Fruit fly (Drosophila melanogaster): ENCODE results near the gene ng1.

Gene ng1

dm6 chrX:3255569-3256309 is 13.5 kb downstream of the ng1 start (continued):
- peak; percentile 72 for TF ChIP-seq ab (GFP tag; optimal IDR thresholded peaks at IDR 0.05)
- peak; percentile 89 to 94 for TF ChIP-seq dpn (GFP tag; optimal IDR thresholded peaks at IDR 0.05)
- TF ChIP-seq knrl (GFP tag; IDR thresholded peaks at IDR 0.05; ENCODE audit: partially characterized antibody): peak; percentile 33; the same call in 2 of the 3 replicates
- TF ChIP-seq NC2α (GFP tag; optimal IDR thresholded peaks at IDR 0.05): peak; percentile 84
- TF ChIP-seq CG18599 (GFP tag; optimal IDR thresholded peaks at IDR 0.05): peak; percentile 98
- peak; percentile 63 for TF ChIP-seq CG12769 (tag; optimal IDR thresholded peaks at IDR 0.05)
- TF ChIP-seq CG10565 (GFP tag; optimal IDR thresholded peaks at IDR 0.05): peak; percentile 80
- TF ChIP-seq CG4328 (GFP tag; optimal IDR thresholded peaks at IDR 0.05): peak; percentile 95
- TF ChIP-seq CG2678 (tag; optimal IDR thresholded peaks at IDR 0.05): peak; percentile 98
- TF ChIP-seq tio (GFP tag; optimal IDR thresholded peaks at IDR 0.05): peak; percentile 96
- TF ChIP-seq CG1233 (GFP tag; optimal IDR thresholded peaks at IDR 0.05): peak; percentile 95
- TF ChIP-seq CG12744 (GFP tag; optimal IDR thresholded peaks at IDR 0.05): peak; percentile 92
- peak; percentile 63 for TF ChIP-seq eyg (GFP tag; optimal IDR thresholded peaks at IDR 0.05)
- TF ChIP-seq D (optimal IDR thresholded peaks at IDR 0.05): no peak
- TF ChIP-seq D (GFP tag; optimal IDR thresholded peaks at IDR 0.05): peak; percentile 94
- no peak for TF ChIP-seq cad (GFP tag; optimal IDR thresholded peaks at IDR 0.05)
- TF ChIP-seq gfzf (GFP tag; optimal IDR thresholded peaks at IDR 0.05): no peak
- peak; percentile 91 for TF ChIP-seq Six4 (GFP tag; optimal IDR thresholded peaks at IDR 0.05)
- peak; percentile 92 for TF ChIP-seq bsh (GFP tag; optimal IDR thresholded peaks at IDR 0.05)
- peak; percentile 82 for TF ChIP-seq exex (tag; optimal IDR thresholded peaks at IDR 0.05)
- TF ChIP-seq pb (GFP tag; optimal IDR thresholded peaks at IDR 0.05): peak; percentile 87
- peak; percentile 80 for TF ChIP-seq CG12236 (GFP tag; optimal IDR thresholded peaks at IDR 0.05)
- peak; percentile 93 for TF ChIP-seq CG9437 (GFP tag; optimal IDR thresholded peaks at IDR 0.05)
- TF ChIP-seq Aef1 (GFP tag; IDR thresholded peaks at IDR 0.05): peak; percentile 93
- peak; percentile 97 for TF ChIP-seq CG4424 (GFP tag; optimal IDR thresholded peaks at IDR 0.05)
- no peak for TF ChIP-seq CG30020 (tag; optimal IDR thresholded peaks at IDR 0.05)
- peak; percentile 94 for TF ChIP-seq vvl (GFP tag; IDR thresholded peaks at IDR 0.05)
- peak; percentile 97 for TF ChIP-seq CG30403 (GFP tag; optimal IDR thresholded peaks at IDR 0.05)
- TF ChIP-seq Ada2b (GFP tag; IDR thresholded peaks at IDR 0.05): peak; percentile 94
- peak; percentile 92 for TF ChIP-seq nmo (GFP tag; optimal IDR thresholded peaks at IDR 0.05)
- TF ChIP-seq sd (tag; optimal IDR thresholded peaks at IDR 0.05): peak; percentile 87
- TF ChIP-seq Atf3 (GFP tag; optimal IDR thresholded peaks at IDR 0.05): peak; percentile 90
- peak; percentile 87 for TF ChIP-seq sug (tag; optimal IDR thresholded peaks at IDR 0.05)
- TF ChIP-seq CG33557 (GFP tag; optimal IDR thresholded peaks at IDR 0.05): peak; percentile 52
- no peak for TF ChIP-seq hkb (optimal IDR thresholded peaks at IDR 0.05)
- TF ChIP-seq hkb (GFP tag; IDR thresholded peaks at IDR 0.05): peak; percentile 96
- TF ChIP-seq fd96Cb (tag; optimal IDR thresholded peaks at IDR 0.05): peak; percentile 96
- TF ChIP-seq Dref (GFP tag; IDR thresholded peaks at IDR 0.05): no peak
- peak; percentile 94 for TF ChIP-seq CG34376 (GFP tag; optimal IDR thresholded peaks at IDR 0.05)
- TF ChIP-seq tna (GFP tag; IDR thresholded peaks at IDR 0.05; ENCODE audit: partially characterized antibody): no peak
- TF ChIP-seq dan (GFP tag; IDR thresholded peaks at IDR 0.05): no peak
- TF ChIP-seq CG10366 (GFP tag; IDR thresholded peaks at IDR 0.05): peak; percentile 89
- peak; percentile 95 for TF ChIP-seq CG14014 (GFP tag; IDR thresholded peaks at IDR 0.05)
- peak; percentile 98 for TF ChIP-seq Hmr (GFP tag; optimal IDR thresholded peaks at IDR 0.05)
- peak; percentile 97 for TF ChIP-seq lilli (GFP tag; optimal IDR thresholded peaks at IDR 0.05)
- peak; percentile 93 for TF ChIP-seq emc (GFP tag; optimal IDR thresholded peaks at IDR 0.05)
- peak; percentile 95 for TF ChIP-seq HHEX (GFP tag; optimal IDR thresholded peaks at IDR 0.05)
- TF ChIP-seq usp (GFP tag; optimal IDR thresholded peaks at IDR 0.05): no peak
- TF ChIP-seq CG1832 (GFP tag; optimal IDR thresholded peaks at IDR 0.05): no peak
- TF ChIP-seq CG8944 (GFP tag; optimal IDR thresholded peaks at IDR 0.05): peak; percentile 87

All from whole organism, embryonic.